Worm (Caenorhabditis elegans) whole organism, late embryonic: ENCODE data around the gene C54D10.13.

Source experiments
- C08G9.2 ChIP-seq: sonication (generic microtip); optimal IDR thresholded peaks from 2 replicates; lab custom pipeline; 2016; ENCODE audit warnings: mild to moderate bottlenecking, missing genetic modification characterization, moderate library complexity, missing compliant biosample characterization
- K02D7.2 ChIP-seq: sonication (generic microtip); optimal IDR thresholded peaks from 2 replicates; lab custom pipeline; 2017; ENCODE audit warnings: mild to moderate bottlenecking, missing genetic modification characterization, missing compliant biosample characterization
- Y22D7AL.16 ChIP-seq: sonication (generic microtip); optimal IDR thresholded peaks from 2 replicates; lab custom pipeline; 2016; ENCODE audit warnings: missing genetic modification characterization, missing compliant biosample characterization
- ahr-1 ChIP-seq: sonication (generic microtip); optimal IDR thresholded peaks from 2 replicates; lab custom pipeline; 2016; ENCODE audit warnings: missing genetic modification characterization, missing compliant biosample characterization
- ceh-18 ChIP-seq: sonication (generic microtip); optimal IDR thresholded peaks from 2 replicates; lab custom pipeline; 2016; ENCODE audit warnings: missing genetic modification characterization, missing compliant biosample characterization
- ceh-30 ChIP-seq: fragments of 150-350 bp; optimal IDR thresholded peaks from 2 replicates; lab custom pipeline; 2014; ENCODE audit warnings: missing biosample characterization, missing genetic modification characterization
- ceh-31 ChIP-seq: sonication (generic microtip); optimal IDR thresholded peaks from 2 replicates; lab custom pipeline; 2016; ENCODE audit warnings: missing genetic modification characterization, missing compliant biosample characterization
- ceh-48 ChIP-seq: sonication (generic microtip); optimal IDR thresholded peaks from 2 replicates; lab custom pipeline; 2016; ENCODE audit warnings: missing genetic modification characterization, inconsistent platforms, missing compliant biosample characterization
- ceh-6 ChIP-seq: fragments of 200-800 bp; sonication (Bioruptor generic); optimal IDR thresholded peaks from 2 replicates; lab custom pipeline; 2018; ENCODE audit warnings: mild to moderate bottlenecking, missing genetic modification characterization, missing compliant biosample characterization
- dmd-4 ChIP-seq: sonication (generic microtip); optimal IDR thresholded peaks from 2 replicates; lab custom pipeline; 2016; ENCODE audit warnings: borderline replicate concordance, missing genetic modification characterization, missing compliant biosample characterization
- elt-2 ChIP-seq: sonication (generic microtip); optimal IDR thresholded peaks from 2 replicates; lab custom pipeline; 2016; ENCODE audit warnings: missing genetic modification reagents, missing genetic modification characterization, missing compliant biosample characterization
- elt-4 ChIP-seq: sonication (generic microtip); optimal IDR thresholded peaks from 2 replicates; lab custom pipeline; 2016; ENCODE audit warnings: missing genetic modification characterization, missing compliant biosample characterization
- ets-4 ChIP-seq: sonication (generic microtip); optimal IDR thresholded peaks from 2 replicates; lab custom pipeline; 2016; ENCODE audit warnings: missing genetic modification characterization, missing compliant biosample characterization
- fax-1 ChIP-seq: sonication (generic microtip); optimal IDR thresholded peaks from 2 replicates; lab custom pipeline; 2016; ENCODE audit warnings: missing genotype, missing genetic modification characterization, missing compliant biosample characterization
- fkh-10 ChIP-seq: fragments of 150-350 bp; optimal IDR thresholded peaks from 2 replicates; lab custom pipeline; 2014; ENCODE audit warnings: missing biosample characterization, missing genetic modification reagents, missing genetic modification characterization
- fkh-6 ChIP-seq: sonication (generic microtip); optimal IDR thresholded peaks from 2 replicates; lab custom pipeline; 2016; ENCODE audit warnings: missing genetic modification characterization, missing compliant biosample characterization
- hlh-13 ChIP-seq: fragments of 200-800 bp; sonication (Bioruptor generic); optimal IDR thresholded peaks from 2 replicates; lab custom pipeline; 2018; ENCODE audit warnings: mild to moderate bottlenecking, missing genetic modification characterization, missing compliant biosample characterization
- hlh-6 ChIP-seq: sonication (generic microtip); optimal IDR thresholded peaks from 2 replicates; lab custom pipeline; 2016; ENCODE audit warnings: missing genotype, missing genetic modification characterization, missing compliant biosample characterization
- lin-11 ChIP-seq: fragments of 200-800 bp; sonication (Bioruptor generic); optimal IDR thresholded peaks from 2 replicates; lab custom pipeline; 2018; ENCODE audit warnings: mild to moderate bottlenecking, missing genetic modification characterization, missing compliant biosample characterization
- pag-3 ChIP-seq: sonication (generic microtip); optimal IDR thresholded peaks from 2 replicates; lab custom pipeline; 2016; ENCODE audit warnings: missing compliant biosample characterization, missing genetic modification characterization, borderline replicate concordance
- pha-2 ChIP-seq: sonication (generic microtip); optimal IDR thresholded peaks from 2 replicates; lab custom pipeline; 2017; ENCODE audit warnings: mild to moderate bottlenecking, missing genetic modification characterization, missing compliant biosample characterization
- pha-4 ChIP-seq: fragments of 150-350 bp; optimal IDR thresholded peaks from 2 replicates; lab custom pipeline; 2018; ENCODE audit warnings: missing biosample characterization, missing genetic modification reagents, missing genetic modification characterization
- pqm-1 ChIP-seq: sonication (generic microtip); optimal IDR thresholded peaks from 2 replicates; lab custom pipeline; 2016; ENCODE audit warnings: missing genetic modification characterization, missing compliant biosample characterization
- pros-1 ChIP-seq: fragments of 150-350 bp; optimal IDR thresholded peaks from 2 replicates; lab custom pipeline; 2014; ENCODE audit warnings: missing biosample characterization, missing genetic modification reagents, missing genetic modification characterization
- sox-2 ChIP-seq: fragments of 200-800 bp; sonication (Bioruptor generic); IDR thresholded peaks from 2 replicates; pipeline ENCODE4 v1.3.6; 2022; ENCODE audit warnings: missing genetic modification reagents, missing genetic modification characterization, missing compliant biosample characterization
- tbx-2 ChIP-seq: sonication (generic microtip); optimal IDR thresholded peaks from 2 replicates; lab custom pipeline; 2016; ENCODE audit warnings: missing genetic modification characterization, missing compliant biosample characterization
- unc-55 ChIP-seq: sonication (generic microtip); optimal IDR thresholded peaks from 2 replicates; lab custom pipeline; 2017; ENCODE audit warnings: missing biosample characterization, missing genetic modification reagents, missing genetic modification characterization
- unc-86 ChIP-seq: sonication (generic microtip); optimal IDR thresholded peaks from 2 replicates; lab custom pipeline; 2016; ENCODE audit warnings: missing genetic modification characterization, missing compliant biosample characterization

C54D10.13 gene

DNA sequence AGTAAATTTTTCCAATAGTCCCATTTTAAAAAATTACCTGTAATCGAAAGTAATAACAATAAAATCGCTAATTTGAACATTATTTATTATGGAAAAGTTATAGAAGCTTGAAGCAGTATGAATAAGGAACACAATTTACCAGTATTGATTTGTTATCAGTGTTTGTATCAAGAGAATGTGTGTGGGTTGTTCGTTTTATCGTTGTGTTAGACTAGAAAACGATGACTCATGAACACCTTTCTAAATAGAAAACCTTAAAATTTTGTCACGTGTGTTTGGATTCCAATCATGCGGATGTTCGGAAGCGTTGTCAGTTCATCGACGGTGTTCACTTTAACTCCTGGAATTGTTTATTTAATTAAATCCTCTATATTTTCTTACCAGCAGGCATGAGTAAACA lies at the start of gene C54D10.13:
Gene C54D10.13 (minus strand): TSS at position 179 of the 400 bp plus-strand sequence.
- TF ChIP-seq ceh-48 (tag; lab: Kevin White, UChicago) (no peak), ets-4 (tag; lab: Kevin White, UChicago) (no peak), unc-86 (tag; lab: Kevin White, UChicago) (no peak)

DNA sequence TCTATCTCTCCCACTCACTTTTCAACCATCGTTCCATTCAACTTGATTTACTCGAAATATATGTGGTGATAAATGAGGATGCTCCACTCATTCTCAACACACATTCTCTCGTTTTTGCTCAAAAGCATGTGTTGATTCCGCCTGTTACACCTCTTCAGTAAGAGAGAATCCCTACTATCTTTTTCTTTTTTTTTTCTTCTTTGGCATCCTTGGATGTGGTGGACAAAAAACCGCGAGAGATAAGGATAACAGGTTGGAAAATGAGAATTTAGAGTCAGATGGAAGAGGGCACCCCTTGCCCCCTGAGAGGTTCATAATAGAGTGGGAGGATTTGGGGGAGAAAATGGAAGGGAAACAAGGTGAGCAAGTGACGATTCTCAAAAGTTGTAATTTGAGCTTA lies 46.9 kb upstream of the C54D10.13 start:
- TF ChIP-seq ceh-18 (tag; lab: Kevin White, UChicago): peak; percentile 49
- TF ChIP-seq ceh-30: no peak

DNA sequence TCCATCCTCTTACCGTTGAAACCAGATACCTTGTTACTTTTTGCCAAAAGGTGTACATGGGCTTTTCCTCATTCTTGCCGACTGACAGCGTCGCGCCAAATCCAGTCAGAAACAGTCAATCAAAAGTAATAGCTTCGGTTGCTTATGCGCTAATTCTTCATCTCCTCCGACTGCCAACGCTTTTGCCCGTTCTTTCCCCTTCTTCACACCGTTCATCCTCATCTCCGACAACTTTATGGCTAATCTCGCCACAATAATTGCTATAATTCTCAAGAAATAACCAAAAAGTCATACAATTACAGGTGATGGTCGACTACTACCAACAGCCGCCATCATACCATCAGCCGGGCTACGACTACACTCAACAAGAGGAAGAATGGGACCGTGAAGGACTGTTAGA lies 46.0 kb upstream of the C54D10.13 start, which contains the start of gene atn-1:
Gene atn-1 (plus strand): TSS at position 301 of the 400 bp plus-strand sequence.
- TF ChIP-seq elt-4 (tag; lab: Kevin White, UChicago): no peak
- no peak for TF ChIP-seq K02D7.2 (tag; lab: Kevin White, UChicago)
- TF ChIP-seq fax-1 (tag; lab: Kevin White, UChicago): no peak
- no peak for TF ChIP-seq pag-3

DNA sequence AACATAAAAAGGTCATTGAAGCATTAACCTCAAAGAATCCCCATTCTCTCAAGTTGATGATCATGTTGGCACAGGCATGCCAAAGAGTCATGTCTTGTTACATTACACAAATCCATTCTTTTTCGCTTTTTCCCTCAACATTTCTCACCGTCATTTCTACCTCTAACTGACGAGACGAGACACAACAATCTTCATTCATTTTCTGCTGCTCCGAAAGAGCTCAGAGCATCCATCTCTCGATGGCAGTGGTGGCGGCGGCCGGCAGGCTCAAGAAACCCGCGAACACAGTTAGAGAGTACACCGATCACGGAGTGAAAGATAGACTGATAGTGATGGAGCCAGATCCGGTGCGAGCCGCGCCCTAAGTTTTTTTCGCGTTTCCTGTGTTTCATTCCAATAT lies 45.0 kb upstream of the C54D10.13 start:
- peak; percentile 69 for TF ChIP-seq ceh-18 (tag; lab: Kevin White, UChicago)
- TF ChIP-seq Y22D7AL.16 (tag; lab: Kevin White, UChicago): no peak
- TF ChIP-seq lin-11 (tag; lab: Kevin White, UChicago): no peak
- peak; percentile 33 for TF ChIP-seq unc-55

DNA sequence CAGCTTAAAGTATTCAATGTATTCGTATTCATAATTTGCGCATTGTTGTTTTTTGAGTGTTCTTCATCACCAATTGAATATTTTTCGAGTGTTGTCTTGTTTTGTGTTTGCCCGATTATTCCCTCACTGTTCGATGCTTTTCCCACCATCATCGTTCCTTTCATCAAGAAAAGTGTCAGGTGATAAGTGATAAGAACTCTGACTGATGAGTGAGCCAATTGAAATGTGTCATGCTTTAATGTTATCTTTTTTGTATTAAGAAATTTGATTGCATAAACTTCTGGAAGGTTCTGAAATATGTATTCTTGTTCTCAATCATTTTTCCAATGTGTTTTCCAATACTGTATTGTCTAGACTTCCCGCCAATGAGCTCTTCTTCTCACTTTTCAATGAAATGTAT lies 43.3 kb upstream of the C54D10.13 start:
- TF ChIP-seq ceh-48 (tag; lab: Kevin White, UChicago) (no peak), fkh-10 (no peak), dmd-4 (tag; lab: Kevin White, UChicago) (no peak), ceh-31 (tag; lab: Kevin White, UChicago) (no peak), hlh-13 (GFP tag; lab: Kevin White, UChicago) (no peak), pha-2 (tag; lab: Kevin White, UChicago) (no peak), ceh-6 (GFP tag; lab: Kevin White, UChicago) (no peak), pros-1 (tag; lab: Kevin White, UChicago) (no peak), tbx-2 (no peak), elt-4 (tag; lab: Kevin White, UChicago) (no peak), ahr-1 (tag; lab: Kevin White, UChicago) (no peak)

DNA sequence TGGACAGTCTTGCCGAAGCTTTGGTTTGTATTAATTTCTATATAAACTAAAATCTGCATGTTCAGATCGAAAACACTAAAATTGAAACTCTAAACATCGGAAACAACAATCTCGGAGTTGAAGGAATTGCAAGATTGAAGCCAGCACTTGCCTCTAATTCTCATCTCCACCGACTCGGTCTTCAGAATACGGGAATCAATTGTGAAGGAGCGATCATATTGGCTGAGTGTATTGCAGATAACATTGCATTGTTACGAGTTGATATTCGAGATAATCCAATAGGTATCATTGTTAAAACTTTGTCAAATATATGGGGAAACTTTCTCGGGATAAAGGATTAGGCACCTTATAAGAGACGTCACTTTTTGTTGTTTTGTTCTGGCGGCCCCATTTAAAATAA lies 38.2 kb upstream of the C54D10.13 start:
- TF ChIP-seq lin-11 (tag; lab: Kevin White, UChicago) (no peak), C08G9.2 (tag; lab: Kevin White, UChicago) (no peak)

DNA sequence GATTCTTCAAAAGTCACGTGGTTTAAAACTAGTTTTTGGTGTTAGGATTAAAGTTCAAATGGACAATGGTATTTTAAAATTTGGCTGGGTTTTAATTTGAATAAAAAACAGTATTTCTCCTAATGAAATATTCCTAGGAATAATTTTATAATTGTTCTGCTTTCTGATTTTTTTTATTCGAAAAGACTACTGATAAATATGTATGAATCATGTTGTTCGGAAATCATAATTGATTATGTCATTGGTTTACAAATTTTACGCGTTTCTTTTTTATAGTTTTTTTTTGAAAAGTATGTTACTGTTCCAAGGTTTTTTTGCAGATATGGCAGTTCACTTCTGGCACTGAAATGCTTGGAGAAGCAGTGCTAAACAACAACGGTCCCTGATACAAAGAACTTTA lies 36.3 kb upstream of the C54D10.13 start, which contains the start of gene F28C1.3:
Gene F28C1.3 (plus strand): TSS at position 301 of the 400 bp plus-strand sequence.
- TF ChIP-seq fax-1 (tag; lab: Kevin White, UChicago): no peak
- TF ChIP-seq lin-11 (tag; lab: Kevin White, UChicago): no peak
- TF ChIP-seq, all 69 proteins: peak for 0

DNA sequence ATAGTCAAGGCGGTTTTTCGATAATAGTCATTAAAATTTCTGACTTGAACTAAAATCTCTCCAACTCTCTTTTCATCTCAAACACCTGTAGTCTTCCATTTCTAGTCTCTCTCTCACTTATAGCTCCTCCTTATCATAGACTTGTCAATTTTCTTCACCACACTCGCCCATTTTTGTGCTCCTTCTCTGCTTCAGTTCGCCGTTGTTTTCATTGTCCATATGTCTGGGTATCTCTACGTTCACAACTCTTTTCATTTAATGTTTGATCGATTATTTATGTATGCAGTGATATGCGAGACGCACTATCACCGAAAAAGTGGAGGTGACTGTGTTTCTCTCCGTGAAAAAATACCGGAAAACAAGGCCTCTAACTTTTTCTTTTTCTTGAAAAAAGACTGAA lies 35.7 kb upstream of the C54D10.13 start:
- no peak for TF ChIP-seq sox-2 (GFP tag; lab: Robert Waterston, UW)
- TF ChIP-seq hlh-6 (tag; lab: Kevin White, UChicago): no peak
- no peak for TF ChIP-seq ceh-18 (tag; lab: Kevin White, UChicago)
- no peak for TF ChIP-seq pqm-1 (tag; lab: Kevin White, UChicago)
- TF ChIP-seq pha-4 (tag; lab: Kevin White, UChicago): no peak
- TF ChIP-seq elt-2: peak; percentile 32
- TF ChIP-seq fkh-6 (tag; lab: Kevin White, UChicago): no peak
- TF ChIP-seq unc-86 (tag; lab: Kevin White, UChicago): no peak
- TF ChIP-seq, all 69 proteins: peak for 1
